Fruit fly (Drosophila melanogaster) whole organism, embryonic: Measurements from ENCODE around the gene VhaM9.7-c.
A peak's percentile ranks its signal among the peaks of the same experiment; 100 is the strongest.

Experiments
- ATbp ChIP-seq: fragments of 200-800 bp; sonication (Bioruptor generic); optimal IDR thresholded peaks from 2 replicates; lab custom pipeline; 2017; ENCODE audit warnings: missing biosample characterization, mild to moderate bottlenecking, missing genetic modification characterization, missing genetic modification reagents
- CG10654 ChIP-seq: fragments of 200-800 bp; sonication (Bioruptor generic); optimal IDR thresholded peaks from 2 replicates; lab custom pipeline; 2016; ENCODE audit warnings: missing biosample characterization, missing genetic modification characterization
- CG10959 ChIP-seq: fragments of 200-800 bp; sonication (Bioruptor generic); IDR thresholded peaks from 2 replicates; pipeline ENCODE4 v1.3.6; 2022; ENCODE audit warnings: missing biosample characterization, missing genetic modification characterization
- CG11398 ChIP-seq: fragments of 200-800 bp; sonication (Bioruptor generic); optimal IDR thresholded peaks from 2 replicates; lab custom pipeline; 2016; ENCODE audit warnings: missing biosample characterization, missing genetic modification characterization
- CG11560 ChIP-seq: fragments of 200-800 bp; sonication (Bioruptor generic); IDR thresholded peaks from 3 replicates; pipeline ENCODE4 v1.3.6; 2022; ENCODE audit warnings: missing biosample characterization, missing genetic modification characterization
- CG12744 ChIP-seq: fragments of 200-800 bp; sonication (Bioruptor generic); optimal IDR thresholded peaks from 2 replicates; lab custom pipeline; 2016; ENCODE audit warnings: missing biosample characterization, missing genetic modification characterization
- CG12769 ChIP-seq: fragments of 200-800 bp; sonication (Bioruptor generic); optimal IDR thresholded peaks from 2 replicates; lab custom pipeline; 2019; ENCODE audit warnings: missing biosample characterization, mild to moderate bottlenecking, missing genetic modification characterization, moderate library complexity
- CG12942 ChIP-seq: fragments of 200-800 bp; sonication (Bioruptor generic); optimal IDR thresholded peaks from 3 replicates; lab custom pipeline; 2016; ENCODE audit warnings: missing biosample characterization, missing genetic modification characterization
- CG13123 ChIP-seq: fragments of 200-800 bp; sonication (Bioruptor generic); optimal IDR thresholded peaks from 2 replicates; lab custom pipeline; 2016; ENCODE audit warnings: missing biosample characterization, missing genetic modification characterization
- CG13296 ChIP-seq: fragments of 200-800 bp; sonication (Bioruptor generic); optimal IDR thresholded peaks from 3 replicates; lab custom pipeline; 2018; ENCODE audit warnings: missing biosample characterization, mild to moderate bottlenecking, missing genetic modification characterization
- CG14710 ChIP-seq: fragments of 200-800 bp; sonication (Bioruptor generic); optimal IDR thresholded peaks from 3 replicates; lab custom pipeline; 2019; ENCODE audit warnings: missing biosample characterization, mild to moderate bottlenecking, missing genetic modification characterization, moderate library complexity
- CG15011 ChIP-seq: fragments of 200-800 bp; sonication (Bioruptor generic); optimal IDR thresholded peaks from 3 replicates; lab custom pipeline; 2018; ENCODE audit warnings: missing biosample characterization, mild to moderate bottlenecking, missing genetic modification characterization
- CG17361 ChIP-seq: fragments of 200-800 bp; sonication (Bioruptor generic); IDR thresholded peaks from 3 replicates; pipeline ENCODE4 v1.3.6; 2022; ENCODE audit warnings: missing biosample characterization, missing genetic modification characterization
- CG17829 ChIP-seq: fragments of 200-800 bp; optimal IDR thresholded peaks from 2 replicates; lab custom pipeline; 2019; ENCODE audit warnings: missing biosample characterization, mild to moderate bottlenecking, missing genetic modification characterization, moderate library complexity
- CG18011 ChIP-seq: fragments of 200-800 bp; sonication (Bioruptor generic); optimal IDR thresholded peaks from 2 replicates; lab custom pipeline; 2017; ENCODE audit warnings: missing biosample characterization, missing genetic modification characterization, mild to moderate bottlenecking, moderate library complexity, missing genotype
- CG30403 ChIP-seq: fragments of 200-800 bp; sonication (Bioruptor generic); optimal IDR thresholded peaks from 3 replicates; lab custom pipeline; 2016; ENCODE audit warnings: missing biosample characterization, missing genetic modification characterization
- CG31388 ChIP-seq: fragments of 200-800 bp; sonication (Bioruptor generic); optimal IDR thresholded peaks from 2 replicates; lab custom pipeline; 2016; ENCODE audit warnings: missing biosample characterization, missing genetic modification characterization
- CG5180 ChIP-seq: fragments of 200-800 bp; sonication (Bioruptor generic); optimal IDR thresholded peaks from 3 replicates; lab custom pipeline; 2017; ENCODE audit warnings: missing biosample characterization, missing genetic modification characterization, mild to moderate bottlenecking, moderate library complexity, missing genetic modification reagents
- CG5245 ChIP-seq: fragments of 200-800 bp; sonication (Bioruptor generic); optimal IDR thresholded peaks from 3 replicates; lab custom pipeline; 2016; ENCODE audit warnings: missing biosample characterization, missing genetic modification characterization
- CG6175 ChIP-seq: fragments of 200-800 bp; sonication (Bioruptor generic); IDR thresholded peaks from 3 replicates; pipeline ENCODE4 v1.3.6; 2022; ENCODE audit warnings: missing biosample characterization, missing genetic modification characterization
- CG7928 ChIP-seq: fragments of 200-800 bp; sonication (Bioruptor generic); optimal IDR thresholded peaks from 2 replicates; lab custom pipeline; 2017; ENCODE audit warnings: missing biosample characterization, mild to moderate bottlenecking, missing genetic modification characterization
- CG9609 ChIP-seq: fragments of 200-800 bp; sonication (Bioruptor generic); optimal IDR thresholded peaks from 3 replicates; lab custom pipeline; 2016; ENCODE audit warnings: missing biosample characterization, missing genetic modification characterization
- CG9727 ChIP-seq: fragments of 200-800 bp; sonication (Bioruptor generic); optimal IDR thresholded peaks from 3 replicates; lab custom pipeline; 2017; ENCODE audit warnings: missing biosample characterization, mild to moderate bottlenecking, missing genetic modification characterization
- Dbx ChIP-seq: fragments of 200-800 bp; sonication (Bioruptor generic); IDR thresholded peaks from 3 replicates; pipeline ENCODE4 v1.3.6; 2022; ENCODE audit warnings: missing biosample characterization, missing genetic modification characterization
- Dll ChIP-seq: fragments of 200-800 bp; sonication (Bioruptor generic); IDR thresholded peaks from 4 replicates; pipeline ENCODE4 v1.3.6; 2022; ENCODE audit warnings: missing biosample characterization, missing genetic modification characterization; ENCODE audit not compliant: partially characterized antibody
- Drgx ChIP-seq: fragments of 200-800 bp; sonication (Bioruptor generic); IDR thresholded peaks from 2 replicates; pipeline ENCODE4 v1.3.6; 2022; ENCODE audit warnings: missing biosample characterization, missing genetic modification characterization
- Fer3 ChIP-seq: fragments of 200-800 bp; sonication (Bioruptor generic); optimal IDR thresholded peaks from 2 replicates; lab custom pipeline; 2018; ENCODE audit warnings: missing biosample characterization, mild to moderate bottlenecking, missing genetic modification characterization, moderate library complexity
- HHEX ChIP-seq: fragments of 200-800 bp; sonication (Bioruptor generic); optimal IDR thresholded peaks from 3 replicates; lab custom pipeline; 2017; ENCODE audit warnings: missing biosample characterization, mild to moderate bottlenecking, missing genetic modification characterization, missing genetic modification reagents
- Hey ChIP-seq: fragments of 200-800 bp; sonication (Bioruptor generic); optimal IDR thresholded peaks from 3 replicates; lab custom pipeline; 2018; ENCODE audit warnings: missing biosample characterization, mild to moderate bottlenecking, missing genetic modification characterization
- Hr78 ChIP-seq, 2 experiments: fragments of 200-800 bp in 1 of 2; fragments of >200 bp in 1 of 2; sonication (Bioruptor generic) in 1 of 2; optimal IDR thresholded peaks; 2 replicates each; lab custom pipeline; 2017 to 2019; ENCODE audit warnings: missing biosample characterization in 2 of 2, missing genetic modification characterization in 2 of 2, mild to moderate bottlenecking in 1 of 2, moderate library complexity in 1 of 2
- Lpt ChIP-seq: fragments of >200 bp; optimal IDR thresholded peaks from 2 replicates; lab custom pipeline; 2018; ENCODE audit warnings: missing biosample characterization, missing genetic modification characterization
- NFAT ChIP-seq: fragments of 200-800 bp; sonication (Bioruptor generic); IDR thresholded peaks from 2 replicates; pipeline ENCODE4 v1.3.6; 2022; ENCODE audit warnings: missing biosample characterization, missing genetic modification characterization
- Nf-YA ChIP-seq: fragments of 200-800 bp; sonication (Bioruptor generic); IDR thresholded peaks from 2 replicates; pipeline ENCODE4 v1.3.6; 2022; ENCODE audit warnings: missing biosample characterization, missing genetic modification characterization
- Oli ChIP-seq: fragments of 200-800 bp; sonication (Bioruptor generic); optimal IDR thresholded peaks from 2 replicates; lab custom pipeline; 2018; ENCODE audit warnings: missing biosample characterization, mild to moderate bottlenecking, missing genetic modification characterization, moderate library complexity
- TFAM ChIP-seq: fragments of 200-800 bp; sonication (Bioruptor generic); optimal IDR thresholded peaks from 2 replicates; lab custom pipeline; 2017; ENCODE audit warnings: missing biosample characterization, missing genetic modification characterization, inconsistent platforms
- bbx ChIP-seq: fragments of 200-800 bp; sonication (Bioruptor generic); IDR thresholded peaks from 2 replicates; pipeline ENCODE4 v1.3.6; 2022; ENCODE audit warnings: missing biosample characterization, missing genetic modification characterization; ENCODE audit not compliant: partially characterized antibody
- bcd ChIP-seq: fragments of 200-800 bp; sonication (Bioruptor generic); optimal IDR thresholded peaks from 2 replicates; lab custom pipeline; 2017; ENCODE audit warnings: missing biosample characterization, mild to moderate bottlenecking, missing genetic modification characterization
- cad ChIP-seq: fragments of >200 bp; optimal IDR thresholded peaks from 2 replicates; lab custom pipeline; 2017; ENCODE audit warnings: missing biosample characterization, missing genetic modification characterization
- emc ChIP-seq: fragments of 200-800 bp; sonication (Bioruptor generic); optimal IDR thresholded peaks from 2 replicates; lab custom pipeline; 2016; ENCODE audit warnings: missing biosample characterization, missing genetic modification characterization
- ftz-f1 ChIP-seq: fragments of 200-800 bp; sonication (Bioruptor generic); optimal IDR thresholded peaks from 2 replicates; lab custom pipeline; 2016; ENCODE audit warnings: missing biosample characterization, missing genetic modification characterization
- jigr1 ChIP-seq: fragments of 200-800 bp; sonication (Bioruptor generic); IDR thresholded peaks from 3 replicates; pipeline ENCODE4 v1.3.6; 2022; ENCODE audit warnings: missing biosample characterization, missing genetic modification characterization
- lov ChIP-seq, 2 experiments: fragments of 200-800 bp in 1 of 2; fragments of >200 bp in 1 of 2; sonication (Bioruptor generic) in 1 of 2; IDR thresholded peaks in 1 of 2; optimal IDR thresholded peaks in 1 of 2; 2 replicates in 1 of 2; 3 replicates in 1 of 2; pipeline versions ENCODE4 v1.3.6 to Lab custom; 2017 to 2022; ENCODE audit warnings: missing biosample characterization in 1 of 2, missing genetic modification characterization in 1 of 2
- otp ChIP-seq: fragments of 200-800 bp; sonication (Bioruptor generic); IDR thresholded peaks from 3 replicates; pipeline ENCODE4, ENCODE4 v1.3.6; 2022; ENCODE audit warnings: missing biosample characterization, missing genetic modification characterization
- salm ChIP-seq: fragments of 200-800 bp; sonication (Bioruptor generic); optimal IDR thresholded peaks from 2 replicates; lab custom pipeline; 2018; ENCODE audit warnings: missing biosample characterization, mild to moderate bottlenecking, missing genetic modification characterization
- sens-2 ChIP-seq: fragments of 200-800 bp; sonication (Bioruptor generic); IDR thresholded peaks from 2 replicates; pipeline ENCODE4 v1.3.6; 2022; ENCODE audit warnings: missing biosample characterization, missing genetic modification characterization
- sisA ChIP-seq: fragments of 200-800 bp; sonication (Bioruptor generic); IDR thresholded peaks from 2 replicates; pipeline ENCODE4 v1.3.6; 2022; ENCODE audit warnings: missing biosample characterization, missing genetic modification characterization
- twi ChIP-seq: fragments of 200-800 bp; optimal IDR thresholded peaks from 2 replicates; lab custom pipeline; 2019; ENCODE audit warnings: missing biosample characterization, mild to moderate bottlenecking, missing genetic modification characterization, moderate library complexity
- zen2 ChIP-seq: fragments of 200-800 bp; sonication (Bioruptor generic); IDR thresholded peaks from 3 replicates; pipeline ENCODE4 v1.3.6; 2022; ENCODE audit warnings: missing biosample characterization, missing genetic modification characterization; ENCODE audit not compliant: partially characterized antibody

The VhaM9.7-c gene

dm6 chr3L:4219291-4220228, 32.9 kb upstream of the VhaM9.7-c start (continued):
- TF ChIP-seq CG12942 (GFP tag; lab: Kevin White, UChicago), result no peak
- no peak for TF ChIP-seq CG10959 (GFP tag; lab: Robert Waterston, UW)
- no peak for TF ChIP-seq lov (optimal IDR thresholded peaks at IDR 0.05; lab: Kevin White, UChicago)
- TF ChIP-seq lov (GFP tag; IDR thresholded peaks at IDR 0.05; lab: Robert Waterston, UW), result no peak
- TF ChIP-seq Oli (tag; lab: Kevin White, UChicago), result no peak
- TF ChIP-seq otp (GFP tag; lab: Robert Waterston, UW), result no peak; the same call in 2 of the 3 replicates
- TF ChIP-seq CG5245 (GFP tag; lab: Kevin White, UChicago), result no peak
- TF ChIP-seq CG31388 (GFP tag; lab: Kevin White, UChicago), result no peak
- no peak for TF ChIP-seq emc
- TF ChIP-seq CG12769, result no peak
- no peak for TF ChIP-seq bcd (GFP tag; lab: Kevin White, UChicago)
- no peak for TF ChIP-seq CG15011
- no peak for TF ChIP-seq Fer3
- TF ChIP-seq sens-2 (GFP tag; lab: Robert Waterston, UW), result 0 out of 2 replicates have a peak, but pooled peaks have one; percentile 11
- no peak for TF ChIP-seq CG11560 (tag; lab: Robert Waterston, UW)
- TF ChIP-seq cad (GFP tag; lab: Kevin White, UChicago), result no peak
- no peak for TF ChIP-seq CG13296 (GFP tag; lab: Kevin White, UChicago)
- TF ChIP-seq Dbx, result no peak
- peak; percentile 42 for TF ChIP-seq CG5180 (GFP tag; lab: Kevin White, UChicago)
- TF ChIP-seq HHEX (GFP tag; lab: Kevin White, UChicago), result no peak
- TF ChIP-seq Nf-YA (GFP tag; lab: Robert Waterston, UW), result no peak
- peak; percentile 14 for TF ChIP-seq ATbp (GFP tag; lab: Kevin White, UChicago)
- no peak for TF ChIP-seq bbx
- TF ChIP-seq Drgx (GFP tag; lab: Robert Waterston, UW), result peak; percentile 28; the same call in 1 of the 2 replicates
- no peak for TF ChIP-seq CG7928 (GFP tag; lab: Kevin White, UChicago)
- TF ChIP-seq CG12744 (GFP tag; lab: Kevin White, UChicago), result no peak
- no peak for TF ChIP-seq zen2 (GFP tag; lab: Robert Waterston, UW)
- TF ChIP-seq CG17829 (tag; lab: Kevin White, UChicago), result no peak
- TF ChIP-seq sisA (GFP tag; lab: Robert Waterston, UW), result no peak
- TF ChIP-seq CG13123 (GFP tag; lab: Kevin White, UChicago), result no peak
- TF ChIP-seq CG10654, result no peak
- peak; percentile 17 for TF ChIP-seq twi (tag; lab: Kevin White, UChicago)
- peak; percentile 70 for TF ChIP-seq Hey
- TF ChIP-seq CG9727, result peak; percentile 34
- TF ChIP-seq CG9609 (GFP tag; lab: Kevin White, UChicago), result no peak
- no peak for TF ChIP-seq CG18011 (GFP tag; lab: Kevin White, UChicago)
- TF ChIP-seq NFAT (GFP tag; lab: Robert Waterston, UW), result no peak
- TF ChIP-seq TFAM (GFP tag; lab: Kevin White, UChicago), result no peak
- TF ChIP-seq CG14710 (tag; lab: Kevin White, UChicago), result no peak
- TF ChIP-seq CG17361 (GFP tag; lab: Robert Waterston, UW), result no peak
- TF ChIP-seq CG11398 (GFP tag; lab: Kevin White, UChicago), result no peak
- peak in 1 of 2 experiments; percentile 95 for TF ChIP-seq Hr78 (GFP tag; optimal IDR thresholded peaks at IDR 0.05; lab: Kevin White, UChicago)
- no peak for TF ChIP-seq Dll (GFP tag; lab: Robert Waterston, UW)
- TF ChIP-seq CG30403 (GFP tag; lab: Kevin White, UChicago), result no peak
- TF ChIP-seq ftz-f1, result peak; percentile 10
- TF ChIP-seq jigr1 (GFP tag; lab: Robert Waterston, UW), result no peak
- no peak for TF ChIP-seq Lpt (GFP tag; lab: Kevin White, UChicago)
- no peak for TF ChIP-seq salm
- no peak for TF ChIP-seq CG6175 (GFP tag; lab: Robert Waterston, UW)
